Fruit fly (Drosophila melanogaster) whole organism, adult: Measurements from ENCODE around the gene al.

ENCODE experiments used
- CG11617 ChIP-seq: fragments of 200-800 bp; sonication (Bioruptor generic); optimal IDR thresholded peaks from 2 replicates; lab custom pipeline; 2017; ENCODE audit warnings: mild to moderate bottlenecking, missing biosample characterization, missing genetic modification reagents, missing genetic modification characterization
- CG12768 ChIP-seq: fragments of 200-800 bp; sonication (Bioruptor generic); optimal IDR thresholded peaks from 2 replicates; lab custom pipeline; 2017; ENCODE audit warnings: missing biosample characterization, missing genetic modification characterization, mild to moderate bottlenecking, moderate library complexity, missing genetic modification reagents
- CG14711 ChIP-seq: fragments of 200-800 bp; sonication (Bioruptor generic); optimal IDR thresholded peaks from 2 replicates; lab custom pipeline; 2018; ENCODE audit warnings: missing biosample characterization, mild to moderate bottlenecking, missing genetic modification characterization, moderate library complexity
- CG5204 ChIP-seq: fragments of 200-800 bp; sonication (Bioruptor generic); optimal IDR thresholded peaks from 2 replicates; lab custom pipeline; 2016; ENCODE audit warnings: missing biosample characterization, missing genetic modification characterization
- Clk ChIP-seq: fragments of 200-800 bp; sonication (Bioruptor generic); optimal IDR thresholded peaks from 2 replicates; lab custom pipeline; 2017; ENCODE audit warnings: missing biosample characterization, missing genetic modification characterization
- Hr96 ChIP-seq: fragments of 200-800 bp; sonication (Bioruptor generic); optimal IDR thresholded peaks from 2 replicates; lab custom pipeline; 2016; ENCODE audit warnings: missing biosample characterization, missing genetic modification characterization
- cnc ChIP-seq, 2 experiments: fragments of >200 bp; optimal IDR thresholded peaks; 2 replicates each; lab custom pipeline; 2017
- kay ChIP-seq: fragments of 200-800 bp; sonication (Bioruptor generic); peaks from one replicate; lab custom pipeline; 2016; ENCODE audit warnings: missing biosample characterization, missing genetic modification characterization, borderline replicate concordance
- ovo ChIP-seq: fragments of 200-800 bp; sonication (Bioruptor generic); optimal IDR thresholded peaks from 2 replicates; lab custom pipeline; 2016; ENCODE audit warnings: missing biosample characterization, missing genetic modification characterization
- toe ChIP-seq: fragments of 200-800 bp; sonication (Bioruptor generic); optimal IDR thresholded peaks from 2 replicates; lab custom pipeline; 2016; ENCODE audit warnings: missing biosample characterization, missing genetic modification characterization

DNA sequence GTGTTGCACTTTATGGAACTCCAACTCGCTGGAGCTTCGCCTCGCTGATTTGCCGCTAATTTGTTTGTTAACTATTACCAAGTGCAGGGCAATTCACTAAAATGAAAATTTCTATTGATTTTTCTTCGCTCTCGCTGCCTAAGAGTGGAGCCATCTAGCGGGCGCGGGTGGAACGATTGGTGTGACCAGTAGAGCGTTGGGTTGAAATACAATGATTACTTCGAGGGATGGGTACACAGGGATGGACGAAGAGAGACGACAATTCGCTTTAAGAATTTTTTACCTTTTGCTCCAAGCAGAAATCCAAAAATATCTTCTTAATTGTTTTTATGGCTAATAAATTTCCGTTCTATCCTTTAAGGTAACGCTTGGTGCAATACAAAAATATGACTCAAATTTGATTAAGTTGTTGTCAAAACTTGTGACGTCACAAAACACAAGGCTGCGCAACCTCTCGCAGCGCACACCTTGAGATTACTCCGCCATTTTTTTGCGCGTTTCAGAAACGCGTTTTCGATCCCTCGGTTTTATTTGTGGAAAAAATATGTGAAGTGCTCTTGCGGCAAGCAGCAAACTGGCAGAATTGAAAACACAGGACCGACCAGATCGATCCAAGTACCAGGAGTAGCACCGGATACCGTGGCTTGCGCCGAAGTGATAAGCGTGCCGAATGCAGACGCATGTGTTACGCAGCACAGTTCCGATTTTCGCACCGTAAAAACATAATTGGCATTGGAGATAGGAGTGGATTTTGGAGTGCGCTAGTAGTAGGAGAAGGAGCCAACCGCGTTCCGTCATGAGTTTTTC is 36.9 kb downstream of the al start, which contains the start of the genes AP-2alpha and ebi:
- TF ChIP-seq ovo: peak; percentile 67
- TF ChIP-seq CG12768: peak; percentile 61
- no peak for TF ChIP-seq cnc (optimal IDR thresholded peaks at IDR 0.05; lab: Kevin White, UChicago)
- TF ChIP-seq toe (GFP tag; lab: Kevin White, UChicago): peak; percentile 94
- peak; percentile 87 for TF ChIP-seq CG11617 (GFP tag; lab: Kevin White, UChicago)
- TF ChIP-seq Clk: peak; percentile 59
- TF ChIP-seq kay: no peak
- peak; percentile 90 for TF ChIP-seq CG5204 (GFP tag; lab: Kevin White, UChicago)
- TF ChIP-seq CG14711: peak; percentile 61
- TF ChIP-seq Hr96: peak; percentile 93
